Worm (Caenorhabditis elegans) whole organism, mixed stage, embryonic: Measurements from ENCODE around the gene C23G10.2.

Experiments
- M03D4.4 ChIP-seq: sonication (generic microtip); optimal IDR thresholded peaks from 2 replicates; lab custom pipeline; 2017; ENCODE audit warnings: mild to moderate bottlenecking, missing genetic modification characterization, missing compliant biosample characterization
- bed-3 ChIP-seq: fragments of 200-800 bp; sonication (Bioruptor generic); optimal IDR thresholded peaks from 3 replicates; lab custom pipeline; 2018; ENCODE audit warnings: mild to moderate bottlenecking, missing genetic modification characterization, moderate library complexity, missing compliant biosample characterization
- blmp-1 ChIP-seq: fragments of 150-350 bp; optimal IDR thresholded peaks from 2 replicates; lab custom pipeline; 2014; ENCODE audit warnings: missing biosample characterization, missing genetic modification characterization
- ceh-39 ChIP-seq: fragments of 150-350 bp; optimal IDR thresholded peaks from 2 replicates; lab custom pipeline; 2014; ENCODE audit warnings: missing biosample characterization, missing genetic modification characterization
- ceh-43 ChIP-seq: fragments of 200-800 bp; sonication (Bioruptor generic); optimal IDR thresholded peaks from 2 replicates; lab custom pipeline; 2018; ENCODE audit warnings: mild to moderate bottlenecking, missing genetic modification characterization, moderate library complexity, missing compliant biosample characterization
- ceh-83 ChIP-seq: fragments of 200-800 bp; sonication (Bioruptor generic); optimal IDR thresholded peaks from 2 replicates; lab custom pipeline; 2018; ENCODE audit warnings: mild to moderate bottlenecking, missing genetic modification characterization, missing compliant biosample characterization
- ces-1 ChIP-seq: fragments of 150-350 bp; optimal IDR thresholded peaks from 2 replicates; lab custom pipeline; 2014; ENCODE audit warnings: missing biosample characterization, missing genetic modification reagents, missing genetic modification characterization
- cnd-1 ChIP-seq: fragments of 200-800 bp; sonication (Bioruptor generic); optimal IDR thresholded peaks from 2 replicates; lab custom pipeline; 2018; ENCODE audit warnings: mild to moderate bottlenecking, missing genetic modification characterization, missing compliant biosample characterization
- drap-1 ChIP-seq: fragments of 200-800 bp; sonication (Bioruptor generic); optimal IDR thresholded peaks from 3 replicates; lab custom pipeline; 2018; ENCODE audit warnings: mild to moderate bottlenecking, missing genetic modification characterization, missing compliant biosample characterization
- elt-1 ChIP-seq: sonication (generic microtip); optimal IDR thresholded peaks from 2 replicates; lab custom pipeline; 2017; ENCODE audit warnings: missing genetic modification characterization, mild to moderate bottlenecking, missing compliant biosample characterization, antibody characterized with exemption, moderate library complexity, borderline replicate concordance; ENCODE audit not compliant: insufficient read depth
- elt-3 ChIP-seq: fragments of 150-350 bp; optimal IDR thresholded peaks from 2 replicates; lab custom pipeline; 2014; ENCODE audit warnings: missing biosample characterization, missing genetic modification characterization
- flh-1 ChIP-seq: fragments of 200-800 bp; sonication (Bioruptor generic); optimal IDR thresholded peaks from 2 replicates; lab custom pipeline; 2018; ENCODE audit warnings: mild to moderate bottlenecking, missing genetic modification characterization, moderate library complexity, missing compliant biosample characterization
- ham-2 ChIP-seq: fragments of 200-800 bp; sonication (Bioruptor generic); optimal IDR thresholded peaks from 2 replicates; lab custom pipeline; 2018; ENCODE audit warnings: mild to moderate bottlenecking, missing genetic modification characterization, missing compliant biosample characterization
- hlh-1 ChIP-seq: fragments of 150-350 bp; optimal IDR thresholded peaks from 2 replicates; lab custom pipeline; 2014; ENCODE audit warnings: missing biosample characterization, missing genetic modification reagents, missing genetic modification characterization
- lin-13 ChIP-seq: fragments of 150-350 bp; optimal IDR thresholded peaks from 2 replicates; lab custom pipeline; 2014; ENCODE audit warnings: missing biosample characterization, missing genetic modification characterization
- lin-32 ChIP-seq: fragments of 200-800 bp; sonication (Bioruptor generic); optimal IDR thresholded peaks from 2 replicates; lab custom pipeline; 2018; ENCODE audit warnings: mild to moderate bottlenecking, missing genetic modification characterization, missing compliant biosample characterization
- lsy-2 ChIP-seq: fragments of 150-350 bp; optimal IDR thresholded peaks from 2 replicates; lab custom pipeline; 2014; ENCODE audit warnings: missing biosample characterization, missing genetic modification characterization
- mab-5 ChIP-seq: fragments of 150-350 bp; optimal IDR thresholded peaks from 2 replicates; lab custom pipeline; 2014; ENCODE audit warnings: missing biosample characterization, missing genetic modification characterization
- mep-1 ChIP-seq: fragments of 150-350 bp; optimal IDR thresholded peaks from 2 replicates; lab custom pipeline; 2017; ENCODE audit warnings: missing biosample characterization, missing genetic modification reagents, missing genetic modification characterization, inconsistent platforms
- mls-2 ChIP-seq: sonication (generic microtip); optimal IDR thresholded peaks from 2 replicates; lab custom pipeline; 2016; ENCODE audit warnings: mild to moderate bottlenecking, missing genetic modification characterization, moderate library complexity, missing compliant biosample characterization
- nhr-12 ChIP-seq: fragments of 150-350 bp; optimal IDR thresholded peaks from 2 replicates; lab custom pipeline; 2014; ENCODE audit warnings: missing biosample characterization, missing genetic modification characterization
- nhr-2 ChIP-seq: fragments of 150-350 bp; optimal IDR thresholded peaks from 2 replicates; lab custom pipeline; 2014; ENCODE audit warnings: missing biosample characterization, missing genetic modification characterization
- nhr-237 ChIP-seq: fragments of 150-350 bp; optimal IDR thresholded peaks from 2 replicates; lab custom pipeline; 2014; ENCODE audit warnings: missing biosample characterization, missing genetic modification characterization
- nhr-28 ChIP-seq: fragments of 150-350 bp; optimal IDR thresholded peaks from 2 replicates; lab custom pipeline; 2014; ENCODE audit warnings: missing biosample characterization, missing genetic modification characterization
- nhr-76 ChIP-seq: sonication (generic microtip); optimal IDR thresholded peaks from 2 replicates; lab custom pipeline; 2017; ENCODE audit warnings: missing biosample characterization, missing genetic modification characterization
- pha-4 ChIP-seq: fragments of 150-350 bp; optimal IDR thresholded peaks from 2 replicates; lab custom pipeline; 2018; ENCODE audit warnings: missing biosample characterization, missing genetic modification reagents, missing genetic modification characterization
- sem-2 ChIP-seq: fragments of 200-800 bp; sonication (Bioruptor generic); optimal IDR thresholded peaks from 2 replicates; lab custom pipeline; 2018; ENCODE audit warnings: mild to moderate bottlenecking, missing genetic modification characterization, missing compliant biosample characterization
- snpc-4 ChIP-seq: fragments of 150-350 bp; optimal IDR thresholded peaks from 2 replicates; lab custom pipeline; 2014; ENCODE audit warnings: missing biosample characterization, missing genetic modification characterization
- sptf-1 ChIP-seq: sonication (generic microtip); optimal IDR thresholded peaks from 2 replicates; lab custom pipeline; 2017; ENCODE audit warnings: mild to moderate bottlenecking, missing genetic modification characterization, moderate library complexity, missing compliant biosample characterization
- tbx-8 ChIP-seq: fragments of 200-800 bp; sonication (Bioruptor generic); optimal IDR thresholded peaks from 2 replicates; lab custom pipeline; 2018; ENCODE audit warnings: mild to moderate bottlenecking, missing genetic modification characterization, moderate library complexity, missing compliant biosample characterization
- unc-120 ChIP-seq: sonication (generic microtip); optimal IDR thresholded peaks from 2 replicates; lab custom pipeline; 2017; ENCODE audit warnings: missing genetic modification characterization, missing compliant biosample characterization; ENCODE audit not compliant: poor library complexity, severe bottlenecking
- unc-39 ChIP-seq: fragments of 150-350 bp; optimal IDR thresholded peaks from 2 replicates; lab custom pipeline; 2014; ENCODE audit warnings: missing biosample characterization, missing genetic modification characterization
- unc-62 ChIP-seq: fragments of 150-350 bp; optimal IDR thresholded peaks from 2 replicates; lab custom pipeline; 2014; ENCODE audit warnings: missing biosample characterization, missing genetic modification reagents, missing genetic modification characterization
- zip-8 ChIP-seq: fragments of 150-350 bp; optimal IDR thresholded peaks from 2 replicates; lab custom pipeline; 2014; ENCODE audit warnings: missing biosample characterization, missing genetic modification characterization
- ztf-11 ChIP-seq: fragments of 150-350 bp; optimal IDR thresholded peaks from 2 replicates; lab custom pipeline; 2014; ENCODE audit warnings: missing biosample characterization, missing genetic modification characterization

The C23G10.2 gene

DNA sequence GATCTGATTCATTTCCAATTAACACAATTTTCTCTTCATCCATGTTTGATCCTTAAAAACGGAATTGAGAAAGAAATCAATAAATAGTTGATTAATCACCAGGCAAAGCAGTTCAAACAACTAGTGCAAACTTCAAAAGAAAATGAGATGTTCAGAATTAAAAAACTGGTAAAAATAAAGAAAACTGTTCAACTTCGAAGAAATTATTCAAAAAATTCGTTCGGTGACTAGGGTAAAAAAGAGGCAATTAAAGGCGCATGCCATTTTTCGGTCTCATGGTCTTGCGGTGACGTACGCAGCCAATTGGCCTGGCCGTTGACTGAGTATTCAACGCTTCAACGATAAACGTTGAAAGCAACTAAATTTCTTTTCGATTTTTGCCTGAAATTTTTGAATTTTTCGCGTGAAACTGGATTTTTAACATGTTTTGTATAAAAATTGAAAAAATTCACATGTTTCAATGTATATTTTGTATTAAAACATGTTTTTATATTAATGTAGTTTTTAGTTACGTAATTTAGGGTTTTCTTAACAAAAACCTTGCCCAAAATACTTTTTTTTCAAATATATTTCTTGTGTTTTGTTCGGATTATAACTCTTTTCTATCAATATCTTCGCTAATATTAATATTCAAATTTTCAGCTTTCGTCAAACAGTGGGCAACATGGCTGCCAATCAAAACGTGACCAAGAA is 1.6 kb upstream of the C23G10.2 start, which contains the start of the genes sna-3 and rps-3:
TSS of gene sna-3 (minus strand) at position 51 of the 693 bp plus-strand sequence.
TSS of gene rps-3 (plus strand) at position 643 of the 693 bp plus-strand sequence.
- TF ChIP-seq ceh-43 (GFP tag; lab: Kevin White, UChicago) (no peak), nhr-237 (peak; percentile 63), zip-8 (no peak), hlh-1 (peak; percentile 60), unc-120 (peak; percentile 49), pha-4 (tag; lab: Kevin White, UChicago) (peak; percentile 32), mab-5 (tag; lab: Kevin White, UChicago) (no peak), lin-13 (tag; lab: Kevin White, UChicago) (peak; percentile 75), elt-3 (no peak), cnd-1 (tag; lab: Kevin White, UChicago) (no peak), ceh-83 (no peak), ham-2 (GFP tag; lab: Kevin White, UChicago) (no peak), mep-1 (tag; lab: Kevin White, UChicago) (peak; percentile 83), drap-1 (GFP tag; lab: Kevin White, UChicago) (no peak), lin-32 (GFP tag; lab: Kevin White, UChicago) (no peak), M03D4.4 (no peak), nhr-2 (tag; lab: Kevin White, UChicago) (peak; percentile 43), lsy-2 (tag; lab: Kevin White, UChicago) (peak; percentile 87), bed-3 (GFP tag; lab: Kevin White, UChicago) (no peak), nhr-76 (no peak), ceh-39 (tag; lab: Kevin White, UChicago) (peak; percentile 74), mls-2 (peak; percentile 69), snpc-4 (tag; lab: Kevin White, UChicago) (no peak), sptf-1 (tag; lab: Kevin White, UChicago) (peak; percentile 35), unc-62 (GFP tag; lab: Kevin White, UChicago) (peak; percentile 14), elt-1 (tag; lab: Kevin White, UChicago) (no peak), nhr-28 (no peak), nhr-12 (tag; lab: Kevin White, UChicago) (no peak)
- TF ChIP-seq, all 35 proteins: peak for 12

- no peak for TF ChIP-seq cnd-1 (tag; lab: Kevin White, UChicago)
- no peak for TF ChIP-seq sem-2
- no peak for TF ChIP-seq lin-32 (GFP tag; lab: Kevin White, UChicago)
- no peak for TF ChIP-seq flh-1
- no peak for TF ChIP-seq hlh-1
These were observed 818 bp upstream of the C23G10.2 start for ce11 chrIII:6207046-6207445.

- no peak for TF ChIP-seq elt-3
- no peak for TF ChIP-seq flh-1
- no peak for TF ChIP-seq unc-120
- no peak for TF ChIP-seq mab-5 (tag; lab: Kevin White, UChicago)
- no peak for TF ChIP-seq pha-4 (tag; lab: Kevin White, UChicago)
- TF ChIP-seq lin-13 (tag; lab: Kevin White, UChicago) = no peak
- no peak for TF ChIP-seq bed-3 (GFP tag; lab: Kevin White, UChicago)
- TF ChIP-seq ham-2 (GFP tag; lab: Kevin White, UChicago) = no peak
- TF ChIP-seq unc-62 (GFP tag; lab: Kevin White, UChicago) = no peak
- TF ChIP-seq lsy-2 (tag; lab: Kevin White, UChicago) = no peak
- no peak for TF ChIP-seq drap-1 (GFP tag; lab: Kevin White, UChicago)
- no peak for TF ChIP-seq ztf-11 (tag; lab: Kevin White, UChicago)
- no peak for TF ChIP-seq blmp-1
- no peak for TF ChIP-seq ceh-39 (tag; lab: Kevin White, UChicago)
- no peak for TF ChIP-seq elt-1 (tag; lab: Kevin White, UChicago)
- TF ChIP-seq tbx-8 = no peak
- TF ChIP-seq unc-39 (tag; lab: Kevin White, UChicago) = no peak
- TF ChIP-seq ces-1 (GFP tag; lab: Kevin White, UChicago) = no peak
- TF ChIP-seq nhr-76 = no peak
- TF ChIP-seq nhr-28 = no peak
- TF ChIP-seq, all 35 proteins: peak for 0
These were observed 1.1 kb downstream of the C23G10.2 start, which contains the start of gene C23G10.1 for ce11 chrIII:6208984-6209383. Gene C23G10.1, plus strand, starts transcription at chrIII:6209284.
